Worm (Caenorhabditis elegans): ENCODE measurements around the gene ZK380.2.
A peak's percentile ranks its signal among the peaks of the same experiment; 100 is the strongest.

ZK380.2 gene

DNA sequence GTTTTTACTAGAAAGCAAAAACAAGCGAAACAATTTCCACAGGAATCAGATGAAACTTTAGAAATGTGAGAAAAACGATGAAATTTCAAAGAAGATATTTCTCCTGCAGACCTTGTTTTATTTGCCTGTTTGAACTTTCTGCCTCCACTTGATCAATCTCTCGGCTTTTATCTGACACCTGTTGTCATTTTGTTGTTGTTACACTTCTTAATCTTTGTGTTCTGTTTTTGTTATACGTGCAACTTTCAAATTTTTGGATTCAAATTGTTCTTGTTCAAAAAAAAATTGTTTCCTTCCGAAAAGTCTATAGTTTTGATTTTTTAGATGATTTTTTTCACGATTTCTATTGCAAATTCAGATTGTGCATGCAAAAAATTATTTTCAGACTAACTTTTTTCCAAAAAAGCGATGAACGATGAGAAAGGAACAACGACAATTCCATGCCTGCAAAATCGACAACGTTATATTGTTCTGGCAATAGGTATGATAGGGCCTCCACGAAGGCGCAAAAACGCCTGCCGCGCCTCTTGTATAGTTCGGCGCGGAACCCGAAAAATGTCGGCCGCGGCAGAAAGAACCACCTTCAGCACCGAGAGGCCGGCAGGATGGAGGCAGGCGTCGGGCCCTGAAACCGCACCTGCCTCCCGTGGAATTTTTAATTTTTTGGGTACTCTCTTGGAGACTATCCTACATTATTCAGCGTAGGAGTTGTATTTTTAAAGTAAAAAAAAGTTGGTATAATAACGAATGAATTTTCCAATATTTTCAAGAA is 10.4 kb upstream of the ZK380.2 start, which contains the start of gene H11E01.2:
Gene H11E01.2, plus strand, starts transcription at position 380 of the 772 bp plus-strand sequence.
- TF ChIP-seq W03F9.2 (tag; optimal IDR thresholded peaks at IDR 0.05) (no peak), him-1 (tag; optimal IDR thresholded peaks at IDR 0.05) (no peak), dao-5 (tag; optimal IDR thresholded peaks at IDR 0.05) (no peak)

DNA sequence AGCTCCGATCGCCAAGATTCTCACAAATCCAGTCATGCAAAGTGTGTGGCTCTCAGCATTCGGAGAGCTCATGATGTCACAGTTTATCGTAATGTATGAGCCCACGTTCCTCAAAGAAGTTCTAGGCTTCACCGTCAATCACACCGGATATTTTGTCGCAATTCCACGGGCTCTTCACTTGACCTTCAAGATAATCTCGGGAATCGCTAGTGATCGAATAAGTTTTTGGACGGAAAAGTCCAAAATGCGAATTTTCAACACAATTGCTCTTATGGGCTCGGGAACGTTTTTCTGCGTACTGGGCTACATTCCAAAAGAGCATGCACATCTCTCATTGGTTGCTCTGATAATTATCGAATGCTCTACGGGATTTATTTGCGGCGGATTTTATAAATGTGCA is 8.2 kb upstream of the ZK380.2 start:
- no peak for TF ChIP-seq him-1 (tag; optimal IDR thresholded peaks at IDR 0.05)
- no peak for TF ChIP-seq W03F9.2 (tag; optimal IDR thresholded peaks at IDR 0.05)
- TF ChIP-seq dao-5 (tag; optimal IDR thresholded peaks at IDR 0.05): no peak

DNA sequence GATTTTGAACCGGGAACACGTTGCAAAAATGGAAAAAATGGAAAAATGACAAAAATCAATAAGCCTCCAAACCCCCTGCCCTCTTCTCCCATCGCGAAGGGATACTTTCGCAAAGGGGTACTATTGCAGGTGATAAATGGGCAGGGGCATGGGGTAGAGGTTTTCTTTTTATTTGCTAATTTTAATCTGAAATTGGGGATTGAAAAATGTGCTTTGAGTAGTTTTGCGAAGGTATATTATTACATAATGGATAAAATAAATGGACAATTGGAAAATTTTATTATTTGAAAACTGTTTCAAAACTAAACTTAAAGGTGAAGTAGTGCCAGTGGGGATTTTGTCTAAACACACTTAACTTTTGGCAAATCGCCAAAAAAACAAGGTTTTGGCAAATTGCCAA is 4.3 kb upstream of the ZK380.2 start:
- peak; percentile 49 for TF ChIP-seq dao-5 (tag; optimal IDR thresholded peaks at IDR 0.05)
- peak; percentile 97 for TF ChIP-seq W03F9.2 (tag; optimal IDR thresholded peaks at IDR 0.05)
- TF ChIP-seq him-1 (tag; optimal IDR thresholded peaks at IDR 0.05): peak; percentile 98

DNA sequence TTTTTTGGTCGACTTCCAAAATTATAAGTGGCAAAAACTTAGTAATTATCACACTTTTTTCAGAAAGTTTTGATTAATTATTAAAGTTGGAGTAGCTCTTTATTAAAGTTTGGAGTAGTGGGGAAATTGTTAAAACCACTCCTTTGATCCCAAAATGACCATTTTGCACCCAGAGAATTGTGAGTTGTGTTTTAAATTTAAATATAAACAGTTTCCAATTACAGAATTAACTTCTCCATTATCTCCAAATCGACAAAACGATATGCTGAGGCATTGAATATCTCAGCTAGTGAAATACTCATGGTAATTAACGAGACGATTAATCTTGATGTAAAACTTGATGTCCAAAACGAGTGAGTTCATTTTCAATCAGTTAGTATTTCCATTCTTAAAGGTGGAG is 3.4 kb upstream of the ZK380.2 start, which contains the start of gene fbxb-58:
Gene fbxb-58, plus strand, starts transcription at position 301 of the 400 bp plus-strand sequence.
- no peak for TF ChIP-seq W03F9.2 (tag; optimal IDR thresholded peaks at IDR 0.05)
- no peak for TF ChIP-seq him-1 (tag; optimal IDR thresholded peaks at IDR 0.05)
- TF ChIP-seq dao-5 (tag; optimal IDR thresholded peaks at IDR 0.05): no peak

DNA sequence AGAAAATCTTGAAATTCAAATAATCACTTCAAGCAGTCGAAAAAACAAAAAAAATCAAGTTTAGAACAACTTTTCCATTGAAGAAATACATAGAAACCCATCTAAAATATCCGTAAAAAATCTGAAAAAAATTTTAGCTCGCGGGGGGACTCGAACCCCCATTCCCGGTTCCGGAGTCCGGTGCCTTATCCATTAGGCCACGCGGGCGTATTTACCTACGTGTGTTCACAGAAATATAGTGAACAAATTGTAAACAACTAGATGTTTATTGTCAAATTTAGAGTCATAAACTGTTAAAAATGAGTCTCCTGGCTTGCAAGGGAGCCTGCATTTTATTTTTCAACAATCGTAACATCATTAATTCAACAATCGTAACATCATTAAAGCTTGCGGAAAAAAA is 1.5 kb upstream of the ZK380.2 start:
- TF ChIP-seq him-1 (tag; optimal IDR thresholded peaks at IDR 0.05) (no peak), dao-5 (tag; optimal IDR thresholded peaks at IDR 0.05) (no peak), W03F9.2 (tag; optimal IDR thresholded peaks at IDR 0.05) (no peak)

DNA sequence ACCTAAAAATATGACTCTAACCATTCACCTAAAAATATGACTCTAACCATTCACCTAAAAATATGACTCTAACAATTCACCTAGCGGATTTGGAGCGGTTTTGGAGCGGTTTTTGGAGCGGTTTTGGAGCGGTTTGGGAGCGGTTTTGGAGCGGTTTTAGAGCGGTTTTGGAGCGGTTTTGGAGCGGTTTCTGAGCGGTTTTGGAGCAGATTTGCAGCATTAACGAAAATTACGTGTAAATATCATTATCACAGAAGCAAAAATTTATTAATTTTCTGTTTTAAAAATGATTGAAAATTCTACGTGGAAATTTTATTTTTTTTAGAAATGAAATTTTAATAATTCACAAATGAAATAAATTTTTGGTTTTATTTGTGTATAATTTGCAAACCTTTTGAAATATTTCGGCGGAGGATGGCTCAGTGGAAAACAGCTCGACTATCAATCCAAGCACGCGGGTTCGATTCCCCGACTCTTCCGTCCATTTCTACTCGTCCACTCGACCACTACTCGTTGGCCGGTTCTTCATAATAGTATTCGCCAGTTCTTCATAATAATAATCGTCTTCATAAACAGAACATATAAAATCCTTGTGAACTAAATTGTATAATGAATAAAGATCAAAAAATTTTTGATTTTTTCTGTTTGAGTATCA is 12.3 kb downstream of the ZK380.2 start:
- TF ChIP-seq him-1 (tag; optimal IDR thresholded peaks at IDR 0.05): no peak
- TF ChIP-seq W03F9.2 (tag; optimal IDR thresholded peaks at IDR 0.05): no peak
- TF ChIP-seq dao-5 (tag; optimal IDR thresholded peaks at IDR 0.05): no peak

DNA sequence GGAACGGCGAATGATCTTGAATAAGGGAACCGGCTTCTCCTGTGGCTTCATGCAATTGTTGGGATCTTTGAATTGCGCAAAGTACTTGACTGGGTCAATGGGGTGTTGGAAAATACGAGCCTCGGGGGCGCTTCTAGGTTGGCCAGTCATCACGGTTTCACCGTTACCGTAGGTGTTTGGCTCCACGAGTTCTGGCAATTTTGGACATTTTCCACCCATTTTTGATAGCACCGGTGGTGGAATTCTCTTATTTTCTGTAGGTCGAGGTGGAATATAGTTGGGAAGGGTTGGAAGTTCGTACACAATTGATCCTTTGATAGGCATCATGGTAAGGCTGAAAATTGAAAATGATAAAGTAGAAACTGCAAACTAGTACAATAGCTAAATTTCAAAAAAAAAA is 20.4 kb downstream of the ZK380.2 start, which contains the start of gene ZK380.4:
Gene ZK380.4, minus strand, starts transcription at position 327 of the 400 bp plus-strand sequence.
- TF ChIP-seq W03F9.2 (tag; optimal IDR thresholded peaks at IDR 0.05) (no peak), him-1 (tag; optimal IDR thresholded peaks at IDR 0.05) (no peak), dao-5 (tag; optimal IDR thresholded peaks at IDR 0.05) (no peak)

DNA sequence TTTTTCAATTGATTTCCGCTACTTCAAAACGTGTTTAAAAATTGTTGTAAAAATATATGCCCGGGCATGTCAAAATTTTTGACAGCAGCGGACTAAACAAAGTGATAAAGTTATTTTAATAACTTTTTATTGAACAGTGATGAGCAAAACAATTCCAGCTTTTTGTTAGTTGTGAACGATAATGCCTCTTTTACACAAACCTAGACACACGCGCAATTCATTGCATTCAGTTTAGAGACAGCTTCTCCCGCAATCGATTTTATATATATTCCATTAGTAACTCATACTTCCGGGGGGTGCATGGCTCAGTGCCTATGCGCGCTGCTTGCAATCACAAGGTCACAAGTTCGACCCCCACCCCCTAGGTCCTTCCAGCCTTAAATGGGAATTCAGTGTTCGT is 22.9 kb downstream of the ZK380.2 start, which contains the start of gene ZK380.6:
Gene ZK380.6, plus strand, starts transcription at position 301 of the 400 bp plus-strand sequence.
- TF ChIP-seq W03F9.2 (tag; optimal IDR thresholded peaks at IDR 0.05): no peak
- no peak for TF ChIP-seq him-1 (tag; optimal IDR thresholded peaks at IDR 0.05)
- TF ChIP-seq dao-5 (tag; optimal IDR thresholded peaks at IDR 0.05): no peak

DNA sequence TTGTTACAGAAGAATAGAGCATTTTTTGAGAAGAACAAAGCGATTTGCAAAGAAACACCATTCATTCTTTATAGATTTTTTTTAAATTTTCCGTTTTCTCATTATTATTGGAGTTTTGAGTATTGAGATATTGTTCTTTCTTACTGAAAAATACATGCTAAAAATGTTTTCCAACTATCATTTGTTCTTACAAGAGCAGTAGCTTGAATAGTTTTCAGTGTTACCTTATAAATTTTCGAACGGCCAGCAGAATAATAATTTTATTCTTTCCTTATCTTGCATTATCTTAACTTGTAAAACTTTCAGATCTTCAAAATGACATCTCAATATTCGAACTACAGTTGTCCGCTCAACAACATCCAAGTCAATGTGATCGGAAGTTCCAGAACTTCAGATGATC is 23.9 kb downstream of the ZK380.2 start, which contains the start of gene tbx-32:
Gene tbx-32, plus strand, starts transcription at position 301 of the 400 bp plus-strand sequence.
- TF ChIP-seq him-1 (tag; optimal IDR thresholded peaks at IDR 0.05): no peak
- no peak for TF ChIP-seq W03F9.2 (tag; optimal IDR thresholded peaks at IDR 0.05)
- TF ChIP-seq dao-5 (tag; optimal IDR thresholded peaks at IDR 0.05): no peak

DNA sequence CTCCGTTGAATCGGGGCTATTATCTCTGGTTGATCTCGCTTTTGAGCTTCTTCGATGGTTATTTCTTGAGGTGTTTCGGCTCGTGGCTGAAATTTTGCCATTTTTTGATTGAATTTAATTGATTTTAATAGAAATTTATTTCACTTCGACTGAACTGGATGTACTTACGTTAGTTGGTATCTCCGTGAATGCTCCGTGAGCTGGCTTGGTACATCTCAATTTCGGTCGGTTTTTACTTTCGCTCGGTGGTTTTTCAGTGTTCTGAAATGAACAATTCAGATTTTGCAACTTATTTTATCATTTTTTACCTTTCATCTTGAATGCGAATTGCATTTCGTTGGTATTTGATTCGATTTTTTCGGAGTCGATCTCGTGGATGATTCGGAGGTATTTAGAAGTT is 33.7 kb downstream of the ZK380.2 start, which contains the start of gene R09H3.2:
Gene R09H3.2, minus strand, starts transcription at position 101 of the 400 bp plus-strand sequence.
- TF ChIP-seq him-1 (tag; optimal IDR thresholded peaks at IDR 0.05) (no peak), dao-5 (tag; optimal IDR thresholded peaks at IDR 0.05) (no peak), W03F9.2 (tag; optimal IDR thresholded peaks at IDR 0.05) (no peak)

DNA sequence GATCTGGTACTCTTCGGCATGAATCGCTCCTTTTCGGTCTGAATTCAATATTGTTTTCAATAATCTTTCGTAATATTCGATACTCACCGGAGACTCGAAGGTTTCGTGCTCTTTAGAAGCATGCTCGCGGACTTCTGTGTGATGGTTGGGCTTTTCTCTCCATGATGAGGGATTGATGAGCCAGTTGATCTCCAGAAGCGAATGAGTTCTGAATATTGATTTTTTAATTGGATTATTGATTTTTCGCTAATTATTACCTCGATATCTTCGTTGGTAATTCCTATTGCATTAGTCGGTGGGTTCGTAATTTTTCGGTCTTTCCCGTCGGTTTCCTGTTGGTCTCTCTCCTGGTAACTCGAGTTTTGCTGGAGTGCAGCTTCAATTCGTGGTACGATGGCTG is 35.8 kb downstream of the ZK380.2 start:
- TF ChIP-seq dao-5 (tag; optimal IDR thresholded peaks at IDR 0.05): no peak
- TF ChIP-seq him-1 (tag; optimal IDR thresholded peaks at IDR 0.05): no peak
- no peak for TF ChIP-seq W03F9.2 (tag; optimal IDR thresholded peaks at IDR 0.05)

DNA sequence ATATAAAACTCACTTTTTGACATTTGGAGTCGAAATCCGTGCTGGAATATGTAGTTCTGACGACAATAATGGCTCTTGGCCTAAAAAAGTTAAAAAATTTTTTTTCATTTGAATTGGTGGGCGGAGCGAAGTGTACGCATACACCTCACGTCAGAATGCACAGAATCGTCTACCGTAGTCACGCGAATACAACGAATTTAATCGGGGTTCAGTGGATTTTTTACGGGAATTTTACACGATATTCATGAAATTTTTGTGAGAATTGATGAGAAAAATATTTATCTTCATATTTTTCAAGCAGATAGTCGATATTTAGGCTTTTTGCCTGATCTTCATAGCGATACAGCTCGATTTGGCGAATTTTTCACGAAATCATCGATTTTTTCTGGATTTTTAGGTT is 37.5 kb downstream of the ZK380.2 start, which contains the start of gene R09H3.3:
Gene R09H3.3, minus strand, starts transcription at position 101 of the 400 bp plus-strand sequence.
- no peak for TF ChIP-seq dao-5 (tag; optimal IDR thresholded peaks at IDR 0.05)
- no peak for TF ChIP-seq him-1 (tag; optimal IDR thresholded peaks at IDR 0.05)
- TF ChIP-seq W03F9.2 (tag; optimal IDR thresholded peaks at IDR 0.05): no peak

DNA sequence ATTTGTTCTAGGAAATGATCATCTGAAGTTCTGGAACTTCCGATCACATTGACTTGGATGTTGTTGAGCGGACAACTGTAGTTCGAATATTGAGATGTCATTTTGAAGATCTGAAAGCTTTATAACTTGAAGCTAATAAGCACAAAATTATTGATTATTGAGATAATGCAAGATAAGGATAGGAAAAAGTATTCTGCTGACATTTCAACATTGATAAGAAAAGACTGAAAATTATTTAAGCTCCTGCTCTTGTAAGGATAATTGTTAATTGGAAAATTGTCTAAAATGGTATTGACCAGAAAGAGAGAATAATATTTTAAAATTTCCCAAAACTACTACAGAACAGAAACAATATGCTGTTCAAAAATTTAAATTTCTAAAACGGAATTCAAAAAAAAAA is 42.8 kb downstream of the ZK380.2 start, which contains the start of gene tbx-31:
Gene tbx-31, minus strand, starts transcription at position 101 of the 400 bp plus-strand sequence.
- TF ChIP-seq him-1 (tag; optimal IDR thresholded peaks at IDR 0.05) (no peak), dao-5 (tag; optimal IDR thresholded peaks at IDR 0.05) (no peak), W03F9.2 (tag; optimal IDR thresholded peaks at IDR 0.05) (no peak)

DNA sequence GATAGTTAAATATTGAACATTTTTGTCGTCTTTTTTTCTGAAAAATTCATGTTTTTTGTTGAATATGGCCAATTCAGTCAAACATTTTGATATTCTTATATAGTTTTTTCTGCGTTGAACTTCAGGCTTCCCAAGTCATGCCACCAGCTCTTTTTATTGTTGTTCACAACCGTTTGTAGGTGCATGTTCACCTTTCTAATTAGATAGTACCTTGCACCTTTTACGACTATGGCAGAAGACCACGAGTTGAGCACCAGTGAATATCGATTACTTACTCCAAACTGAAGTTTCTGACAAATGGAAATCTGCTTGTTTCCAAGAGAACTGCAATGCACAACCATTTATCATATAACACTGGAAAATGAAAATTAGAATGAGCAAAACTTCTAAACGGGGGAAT is 44.6 kb downstream of the ZK380.2 start:
- TF ChIP-seq him-1 (tag; optimal IDR thresholded peaks at IDR 0.05) (no peak), dao-5 (tag; optimal IDR thresholded peaks at IDR 0.05) (no peak), W03F9.2 (tag; optimal IDR thresholded peaks at IDR 0.05) (no peak)

Measured in whole organism, L4/young adult.